Fruit fly (Drosophila melanogaster) whole organism, adult: Measurements from ENCODE around the gene Vps53.
A peak's percentile ranks its signal among the peaks of the same experiment; 100 is the strongest.

Experiments used
- CG11617 ChIP-seq: fragments of 200-800 bp; sonication (Bioruptor generic); optimal IDR thresholded peaks from 2 replicates; lab custom pipeline; 2017; ENCODE audit warnings: mild to moderate bottlenecking, missing biosample characterization, missing genetic modification reagents, missing genetic modification characterization
- CG12768 ChIP-seq: fragments of 200-800 bp; sonication (Bioruptor generic); optimal IDR thresholded peaks from 2 replicates; lab custom pipeline; 2017; ENCODE audit warnings: missing biosample characterization, missing genetic modification characterization, mild to moderate bottlenecking, moderate library complexity, missing genetic modification reagents
- CG14711 ChIP-seq: fragments of 200-800 bp; sonication (Bioruptor generic); optimal IDR thresholded peaks from 2 replicates; lab custom pipeline; 2018; ENCODE audit warnings: missing biosample characterization, mild to moderate bottlenecking, missing genetic modification characterization, moderate library complexity
- CG1620 ChIP-seq: fragments of 200-800 bp; sonication (Bioruptor generic); optimal IDR thresholded peaks from 2 replicates; lab custom pipeline; 2016; ENCODE audit warnings: missing biosample characterization, missing genetic modification characterization
- CG33017 ChIP-seq: fragments of 200-800 bp; sonication (Bioruptor generic); optimal IDR thresholded peaks from 2 replicates; lab custom pipeline; 2018; ENCODE audit warnings: missing biosample characterization, mild to moderate bottlenecking, missing genetic modification characterization, moderate library complexity
- CG5204 ChIP-seq: fragments of 200-800 bp; sonication (Bioruptor generic); optimal IDR thresholded peaks from 2 replicates; lab custom pipeline; 2016; ENCODE audit warnings: missing biosample characterization, missing genetic modification characterization
- CG7045 ChIP-seq: fragments of 200-800 bp; sonication (Bioruptor generic); optimal IDR thresholded peaks from 2 replicates; lab custom pipeline; 2017; ENCODE audit warnings: missing biosample characterization, mild to moderate bottlenecking, missing genetic modification characterization
- CG7101 ChIP-seq: fragments of 200-800 bp; sonication (Bioruptor generic); optimal IDR thresholded peaks from 2 replicates; lab custom pipeline; 2018; ENCODE audit warnings: missing biosample characterization, mild to moderate bottlenecking, missing genetic modification characterization, moderate library complexity
- Clk ChIP-seq: fragments of 200-800 bp; sonication (Bioruptor generic); optimal IDR thresholded peaks from 2 replicates; lab custom pipeline; 2017; ENCODE audit warnings: missing biosample characterization, missing genetic modification characterization
- Crg-1 ChIP-seq: fragments of 200-800 bp; sonication (Bioruptor generic); optimal IDR thresholded peaks from 2 replicates; lab custom pipeline; 2016; ENCODE audit warnings: missing biosample characterization, missing genetic modification characterization
- Hr96 ChIP-seq: fragments of 200-800 bp; sonication (Bioruptor generic); optimal IDR thresholded peaks from 2 replicates; lab custom pipeline; 2016; ENCODE audit warnings: missing biosample characterization, missing genetic modification characterization
- Mnt ChIP-seq: fragments of 200-800 bp; sonication (Bioruptor generic); optimal IDR thresholded peaks from 2 replicates; lab custom pipeline; 2016; ENCODE audit warnings: missing biosample characterization, mild to moderate bottlenecking, missing genetic modification characterization
- bab1 ChIP-seq: fragments of 200-800 bp; sonication (Bioruptor generic); optimal IDR thresholded peaks from 3 replicates; lab custom pipeline; 2019; ENCODE audit warnings: missing biosample characterization, mild to moderate bottlenecking, missing genetic modification characterization, moderate library complexity
- cic ChIP-seq: fragments of 200-800 bp; sonication (Bioruptor generic); optimal IDR thresholded peaks from 2 replicates; lab custom pipeline; 2017; ENCODE audit warnings: missing biosample characterization, mild to moderate bottlenecking, missing genetic modification characterization, moderate library complexity
- cnc ChIP-seq, 2 experiments: fragments of >200 bp; optimal IDR thresholded peaks; 2 replicates each; lab custom pipeline; 2017
- kay ChIP-seq: fragments of 200-800 bp; sonication (Bioruptor generic); peaks from one replicate; lab custom pipeline; 2016; ENCODE audit warnings: missing biosample characterization, missing genetic modification characterization, borderline replicate concordance
- ovo ChIP-seq: fragments of 200-800 bp; sonication (Bioruptor generic); optimal IDR thresholded peaks from 2 replicates; lab custom pipeline; 2016; ENCODE audit warnings: missing biosample characterization, missing genetic modification characterization
- pad ChIP-seq: fragments of 200-800 bp; sonication (Bioruptor generic); optimal IDR thresholded peaks from 3 replicates; lab custom pipeline; 2017; ENCODE audit warnings: missing biosample characterization, missing genetic modification characterization, mild to moderate bottlenecking, moderate library complexity, missing genetic modification reagents
- tj ChIP-seq: fragments of 200-800 bp; sonication (Bioruptor generic); optimal IDR thresholded peaks from 3 replicates; lab custom pipeline; 2017; ENCODE audit warnings: missing biosample characterization, mild to moderate bottlenecking, missing genetic modification characterization, moderate library complexity
- toe ChIP-seq: fragments of 200-800 bp; sonication (Bioruptor generic); optimal IDR thresholded peaks from 2 replicates; lab custom pipeline; 2016; ENCODE audit warnings: missing biosample characterization, missing genetic modification characterization

Gene Vps53

DNA sequence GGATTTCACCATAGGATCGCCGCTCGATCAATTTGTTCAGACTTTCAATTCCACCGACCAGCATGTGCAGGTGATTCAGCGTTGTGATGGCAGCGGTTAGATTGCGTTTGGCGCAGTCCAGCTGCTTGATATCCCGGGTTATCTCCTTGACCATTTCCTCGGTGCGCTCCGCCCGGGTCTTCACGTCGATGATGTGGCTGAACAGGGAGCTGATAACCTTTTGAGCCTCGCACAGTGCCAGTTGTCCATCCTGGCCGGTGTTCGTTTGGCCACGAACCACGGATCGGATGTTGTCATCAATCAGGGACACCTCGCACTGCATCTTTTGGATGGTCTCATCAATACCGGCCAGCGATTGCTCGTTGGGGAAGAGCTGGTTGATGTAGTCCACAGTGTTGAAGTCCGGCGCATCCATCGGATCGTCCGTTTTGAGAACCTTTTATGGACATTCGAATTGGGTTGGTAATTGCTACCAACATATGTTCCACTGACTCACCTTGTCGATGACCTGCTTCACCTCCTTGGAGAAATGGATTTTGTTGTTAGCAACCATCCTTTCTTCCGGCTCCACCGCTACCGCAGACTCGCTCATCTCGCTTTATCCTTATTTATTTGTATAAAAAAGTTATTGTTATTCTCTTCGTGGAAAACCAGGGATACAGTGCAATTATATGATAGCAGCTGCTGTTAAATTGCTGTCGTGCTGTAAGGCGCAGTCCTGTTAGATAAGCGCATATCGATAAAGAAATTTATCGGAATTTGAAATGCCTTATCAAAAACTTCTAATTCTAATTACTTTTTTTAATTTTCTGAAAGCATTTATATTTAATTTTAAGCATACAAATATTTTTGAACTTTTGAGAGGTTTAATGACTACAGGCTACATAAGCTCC, at the start of gene Vps53:
Vps53 (minus strand) TSS at position 676 of the 893 bp plus-strand sequence.
- TF ChIP-seq pad (GFP tag; lab: Kevin White, UChicago) (no peak), Clk (GFP tag; lab: Kevin White, UChicago) (no peak), CG7101 (tag; lab: Kevin White, UChicago) (no peak), CG1620 (GFP tag; lab: Kevin White, UChicago) (no peak), ovo (GFP tag; lab: Kevin White, UChicago) (no peak), tj (GFP tag; lab: Kevin White, UChicago) (no peak), CG5204 (no peak)

DNA sequence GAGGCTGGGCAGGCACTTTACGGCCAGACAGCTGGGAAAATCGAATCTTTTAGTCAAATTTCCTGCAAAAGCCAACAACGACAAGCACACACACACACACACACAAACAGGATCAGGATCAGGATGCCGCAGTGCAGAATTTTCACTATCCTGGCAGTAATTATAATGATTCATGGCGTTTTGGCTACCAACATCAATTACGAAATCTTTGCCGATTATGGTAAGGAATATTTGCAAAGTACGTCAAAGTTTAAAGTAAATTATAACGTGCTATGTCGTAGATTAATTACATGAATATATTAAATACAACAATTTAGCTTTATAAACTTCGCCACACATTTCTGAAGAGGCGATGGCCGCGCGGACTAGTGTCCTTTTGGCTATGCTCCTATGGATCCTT, 47.7 kb upstream of the Vps53 start, which contains the start of the genes CG34177 and CG34178:
CG34177 (plus strand) TSS at position 301 of the 400 bp plus-strand sequence.
CG34178 (plus strand) TSS at position 301 of the 400 bp plus-strand sequence.
- TF ChIP-seq Mnt (GFP tag; lab: Kevin White, UChicago) (no peak), CG7101 (tag; lab: Kevin White, UChicago) (no peak), CG11617 (no peak), pad (GFP tag; lab: Kevin White, UChicago) (no peak), Clk (GFP tag; lab: Kevin White, UChicago) (no peak), CG12768 (no peak), CG33017 (tag; lab: Kevin White, UChicago) (no peak), cic (GFP tag; lab: Kevin White, UChicago) (no peak), Crg-1 (no peak), kay (no peak), toe (GFP tag; lab: Kevin White, UChicago) (no peak), cnc (optimal IDR thresholded peaks at IDR 0.05; lab: Kevin White, UChicago) (no peak), CG14711 (tag; lab: Kevin White, UChicago) (no peak), CG7045 (GFP tag; lab: Kevin White, UChicago) (no peak), tj (GFP tag; lab: Kevin White, UChicago) (no peak)

DNA sequence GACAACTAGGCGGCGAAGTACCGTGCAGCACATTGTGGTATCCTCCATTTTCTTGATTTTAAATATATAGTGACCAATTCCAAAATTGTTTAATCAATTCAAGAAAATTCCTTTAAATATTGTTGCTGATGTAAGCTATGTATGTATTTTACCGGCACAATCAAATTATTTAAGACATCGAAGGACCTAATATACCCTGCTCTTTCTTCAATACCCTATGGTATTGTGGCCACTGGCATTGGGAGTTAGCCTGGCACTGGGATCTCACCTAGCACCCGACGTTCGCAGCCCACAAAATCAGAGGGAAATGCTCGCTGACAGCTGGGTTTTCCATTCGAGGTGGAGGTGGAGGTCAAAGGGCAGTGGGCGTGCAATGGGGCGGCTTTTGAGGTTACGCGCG, 36.3 kb upstream of the Vps53 start:
- no peak for TF ChIP-seq toe (GFP tag; lab: Kevin White, UChicago)
- TF ChIP-seq CG7101 (tag; lab: Kevin White, UChicago), result no peak
- TF ChIP-seq kay, result no peak
- TF ChIP-seq Hr96 (GFP tag; lab: Kevin White, UChicago), result no peak
- no peak for TF ChIP-seq CG1620 (GFP tag; lab: Kevin White, UChicago)

DNA sequence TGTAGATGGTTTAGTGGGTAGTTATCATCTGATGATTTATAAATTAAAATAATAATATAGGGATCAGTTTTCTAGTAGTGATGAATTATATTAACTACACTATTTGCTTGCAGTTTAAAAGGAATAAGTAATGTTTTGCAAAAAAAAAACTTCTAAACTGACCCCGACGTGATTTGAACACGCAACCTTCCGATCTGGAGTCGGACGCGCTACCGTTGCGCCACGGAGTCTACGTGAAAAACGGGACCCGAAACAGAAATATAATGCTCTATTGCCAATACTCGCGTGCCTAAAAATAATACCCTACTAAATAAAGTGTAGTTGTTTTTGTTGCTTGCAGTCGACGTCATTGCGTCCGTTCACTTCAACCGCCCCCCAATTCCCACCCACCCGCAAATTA, 33.0 kb upstream of the Vps53 start:
- TF ChIP-seq CG14711 (tag; lab: Kevin White, UChicago), result no peak
- no peak for TF ChIP-seq bab1 (GFP tag; lab: Kevin White, UChicago)
- no peak for TF ChIP-seq CG1620 (GFP tag; lab: Kevin White, UChicago)

DNA sequence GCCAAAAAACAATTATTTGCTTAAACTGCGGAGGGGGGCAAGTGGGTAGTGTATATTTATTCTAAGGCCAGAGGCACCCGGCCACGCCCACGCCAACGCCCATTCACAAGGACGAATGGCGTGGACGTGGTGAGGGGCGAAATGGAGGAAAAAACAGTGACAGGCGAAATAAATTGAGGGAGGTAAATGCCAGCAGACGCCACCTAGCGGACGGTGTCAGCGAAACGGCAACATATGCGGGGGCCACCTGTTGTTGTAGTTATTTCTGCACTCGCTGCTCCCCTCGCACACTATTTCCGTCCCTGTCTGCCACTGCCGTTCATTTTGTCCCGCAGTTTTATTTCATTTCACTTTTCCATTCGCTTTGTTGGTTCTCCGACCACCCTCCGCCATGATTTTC, 32.1 kb upstream of the Vps53 start:
- no peak for TF ChIP-seq CG11617
- no peak for TF ChIP-seq cnc (optimal IDR thresholded peaks at IDR 0.05; lab: Kevin White, UChicago)
- no peak for TF ChIP-seq CG33017 (tag; lab: Kevin White, UChicago)
- peak; percentile 9 for TF ChIP-seq kay
- TF ChIP-seq toe (GFP tag; lab: Kevin White, UChicago), result no peak
- TF ChIP-seq Crg-1, result no peak
- no peak for TF ChIP-seq pad (GFP tag; lab: Kevin White, UChicago)
- TF ChIP-seq Mnt (GFP tag; lab: Kevin White, UChicago), result no peak

DNA sequence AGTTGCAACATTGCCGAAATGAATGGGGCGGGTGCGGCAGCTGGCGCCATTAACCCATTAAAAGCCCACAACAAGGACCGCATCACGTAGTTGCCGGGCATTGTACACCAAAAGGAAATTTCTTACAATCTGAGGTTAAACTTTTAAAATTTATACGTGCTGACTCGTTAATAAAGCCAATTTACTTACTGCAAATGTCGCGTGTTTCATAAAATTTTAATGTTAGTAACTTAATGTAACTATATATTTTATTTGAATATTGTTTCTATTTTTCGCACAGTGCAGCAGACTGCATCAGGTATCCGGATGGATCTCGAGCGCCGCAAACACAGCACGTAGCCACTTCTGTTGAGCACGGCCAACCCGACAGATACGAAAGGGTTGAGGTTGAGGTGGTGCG, 31.0 kb upstream of the Vps53 start:
- no peak for TF ChIP-seq pad (GFP tag; lab: Kevin White, UChicago)
- TF ChIP-seq CG33017 (tag; lab: Kevin White, UChicago), result peak; percentile 42
- TF ChIP-seq CG11617, result no peak
- TF ChIP-seq Mnt (GFP tag; lab: Kevin White, UChicago), result no peak
- no peak for TF ChIP-seq ovo (GFP tag; lab: Kevin White, UChicago)
- TF ChIP-seq CG7101 (tag; lab: Kevin White, UChicago), result no peak
- no peak for TF ChIP-seq CG1620 (GFP tag; lab: Kevin White, UChicago)
- no peak for TF ChIP-seq toe (GFP tag; lab: Kevin White, UChicago)
- TF ChIP-seq cic (GFP tag; lab: Kevin White, UChicago), result no peak
- no peak for TF ChIP-seq Crg-1
- TF ChIP-seq CG12768, result peak; percentile 13
- TF ChIP-seq Hr96 (GFP tag; lab: Kevin White, UChicago), result no peak
- TF ChIP-seq tj (GFP tag; lab: Kevin White, UChicago), result no peak
- TF ChIP-seq CG7045 (GFP tag; lab: Kevin White, UChicago), result peak; percentile 36
- TF ChIP-seq Clk (GFP tag; lab: Kevin White, UChicago), result no peak
- TF ChIP-seq CG5204, result peak; percentile 43

DNA sequence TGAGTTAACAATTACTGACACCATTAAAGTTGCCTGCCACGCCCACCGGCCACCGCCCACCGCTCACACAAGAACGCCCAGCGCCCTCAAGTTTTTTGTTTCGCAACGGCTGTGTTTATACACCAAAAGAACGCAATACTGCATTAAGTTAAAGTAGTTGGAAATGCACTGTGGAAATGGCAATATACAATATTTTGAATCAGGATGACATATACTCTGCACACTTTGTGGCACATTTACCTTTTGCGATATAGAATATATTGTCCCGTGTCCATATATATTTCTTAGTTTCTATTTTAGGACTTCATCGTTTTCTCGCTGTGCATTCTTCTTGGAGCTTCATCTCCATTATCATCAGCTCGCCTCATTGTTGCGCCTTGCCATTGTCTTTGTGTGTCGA, 30.2 kb upstream of the Vps53 start:
- TF ChIP-seq kay (no peak), CG11617 (no peak), bab1 (GFP tag; lab: Kevin White, UChicago) (no peak), cnc (optimal IDR thresholded peaks at IDR 0.05; lab: Kevin White, UChicago) (no peak), cic (GFP tag; lab: Kevin White, UChicago) (no peak), CG7045 (GFP tag; lab: Kevin White, UChicago) (no peak), Hr96 (GFP tag; lab: Kevin White, UChicago) (peak; percentile 10), CG7101 (tag; lab: Kevin White, UChicago) (no peak)
